Fruit fly (Drosophila melanogaster) whole organism, embryonic: Measurements from ENCODE around the gene yellow-e3.

Source experiments
- Asciz ChIP-seq: fragments of 200-800 bp; sonication (Bioruptor generic); optimal IDR thresholded peaks from 2 replicates; lab custom pipeline; 2017; ENCODE audit warnings: missing biosample characterization, mild to moderate bottlenecking, missing genetic modification characterization, missing genetic modification reagents
- Bdp1 ChIP-seq: fragments of 200-800 bp; sonication (Bioruptor generic); optimal IDR thresholded peaks from 3 replicates; lab custom pipeline; 2016; ENCODE audit warnings: missing biosample characterization, missing genetic modification characterization
- Bteb2 ChIP-seq: fragments of 200-800 bp; sonication (Bioruptor generic); optimal IDR thresholded peaks from 2 replicates; lab custom pipeline; 2016; ENCODE audit warnings: missing biosample characterization, missing genetic modification characterization
- CG10267 ChIP-seq: fragments of 200-800 bp; sonication (Bioruptor generic); optimal IDR thresholded peaks from 2 replicates; lab custom pipeline; 2018; ENCODE audit warnings: missing biosample characterization, mild to moderate bottlenecking, missing genetic modification characterization, moderate library complexity
- CG10274 ChIP-seq: fragments of 200-800 bp; sonication (Bioruptor generic); optimal IDR thresholded peaks from 3 replicates; lab custom pipeline; 2017; ENCODE audit warnings: missing biosample characterization, mild to moderate bottlenecking, missing genetic modification characterization
- CG12769 ChIP-seq: fragments of 200-800 bp; sonication (Bioruptor generic); optimal IDR thresholded peaks from 2 replicates; lab custom pipeline; 2019; ENCODE audit warnings: missing biosample characterization, mild to moderate bottlenecking, missing genetic modification characterization, moderate library complexity
- CG16863 ChIP-seq: fragments of 200-800 bp; sonication (Bioruptor generic); optimal IDR thresholded peaks from 3 replicates; lab custom pipeline; 2016; ENCODE audit warnings: missing biosample characterization, missing genetic modification characterization
- CG17328 ChIP-seq: fragments of 200-800 bp; sonication (Bioruptor generic); IDR thresholded peaks from 2 replicates; pipeline ENCODE4 v1.3.6; 2022; ENCODE audit warnings: missing biosample characterization, missing genetic modification characterization
- CG17359 ChIP-seq: fragments of 200-800 bp; sonication (Bioruptor generic); optimal IDR thresholded peaks from 3 replicates; lab custom pipeline; 2018; ENCODE audit warnings: missing biosample characterization, mild to moderate bottlenecking, missing genetic modification characterization, moderate library complexity
- CG17361 ChIP-seq: fragments of 200-800 bp; sonication (Bioruptor generic); IDR thresholded peaks from 3 replicates; pipeline ENCODE4 v1.3.6; 2022; ENCODE audit warnings: missing biosample characterization, missing genetic modification characterization
- CG2712 ChIP-seq: fragments of 200-800 bp; optimal IDR thresholded peaks from 3 replicates; lab custom pipeline; 2019; ENCODE audit warnings: missing biosample characterization, mild to moderate bottlenecking, missing genetic modification characterization, moderate library complexity
- CG30020 ChIP-seq: fragments of 200-800 bp; optimal IDR thresholded peaks from 2 replicates; lab custom pipeline; 2019; ENCODE audit warnings: missing biosample characterization, mild to moderate bottlenecking, missing genetic modification characterization, moderate library complexity
- CG31388 ChIP-seq: fragments of 200-800 bp; sonication (Bioruptor generic); optimal IDR thresholded peaks from 2 replicates; lab custom pipeline; 2016; ENCODE audit warnings: missing biosample characterization, missing genetic modification characterization
- CG42726 ChIP-seq: fragments of 200-800 bp; sonication (Bioruptor generic); IDR thresholded peaks from 2 replicates; pipeline ENCODE4 v1.3.6; 2022; ENCODE audit warnings: missing biosample characterization, missing genetic modification characterization; ENCODE audit not compliant: partially characterized antibody
- CG4424 ChIP-seq: fragments of 200-800 bp; sonication (Bioruptor generic); optimal IDR thresholded peaks from 3 replicates; lab custom pipeline; 2016; ENCODE audit warnings: missing biosample characterization, missing genetic modification characterization
- CG6654 ChIP-seq: fragments of 200-800 bp; sonication (Bioruptor generic); optimal IDR thresholded peaks from 2 replicates; lab custom pipeline; 2017; ENCODE audit warnings: missing biosample characterization, mild to moderate bottlenecking, missing genetic modification characterization
- CG6791 ChIP-seq: fragments of 200-800 bp; sonication (Bioruptor generic); IDR thresholded peaks from 3 replicates; pipeline ENCODE4 v1.3.6; 2022; ENCODE audit warnings: missing biosample characterization, missing genetic modification characterization; ENCODE audit not compliant: partially characterized antibody
- CG8359 ChIP-seq: fragments of 200-800 bp; sonication (Bioruptor generic); optimal IDR thresholded peaks from 2 replicates; lab custom pipeline; 2017; ENCODE audit warnings: missing biosample characterization, mild to moderate bottlenecking, missing genetic modification characterization, borderline replicate concordance
- Deaf1 ChIP-seq: fragments of 200-800 bp; optimal IDR thresholded peaks from 3 replicates; lab custom pipeline; 2019; ENCODE audit warnings: missing biosample characterization, mild to moderate bottlenecking, missing genetic modification characterization, moderate library complexity
- Doc2 ChIP-seq: fragments of 200-800 bp; sonication (Bioruptor generic); IDR thresholded peaks from 2 replicates; pipeline ENCODE4 v1.3.6; 2022; ENCODE audit warnings: missing biosample characterization, missing genetic modification characterization
- Fer1 ChIP-seq: fragments of 200-800 bp; sonication (Bioruptor generic); optimal IDR thresholded peaks from 2 replicates; lab custom pipeline; 2017; ENCODE audit warnings: missing biosample characterization, mild to moderate bottlenecking, missing genetic modification characterization
- Hsf ChIP-seq: fragments of 200-800 bp; sonication (Bioruptor generic); optimal IDR thresholded peaks from 3 replicates; lab custom pipeline; 2016; ENCODE audit warnings: missing biosample characterization, missing genetic modification characterization
- MTF-1 ChIP-seq: fragments of 200-800 bp; sonication (Bioruptor generic); optimal IDR thresholded peaks from 2 replicates; lab custom pipeline; 2018; ENCODE audit warnings: missing biosample characterization, mild to moderate bottlenecking, missing genetic modification characterization, borderline replicate concordance
- Myb ChIP-seq: fragments of 200-800 bp; sonication (Bioruptor generic); optimal IDR thresholded peaks from 2 replicates; lab custom pipeline; 2016; ENCODE audit warnings: missing biosample characterization, missing genetic modification characterization
- NC2α ChIP-seq: fragments of 200-800 bp; sonication (Bioruptor generic); optimal IDR thresholded peaks from 2 replicates; lab custom pipeline; 2016; ENCODE audit warnings: missing biosample characterization, missing genetic modification characterization
- NFAT ChIP-seq: fragments of 200-800 bp; sonication (Bioruptor generic); IDR thresholded peaks from 2 replicates; pipeline ENCODE4 v1.3.6; 2022; ENCODE audit warnings: missing biosample characterization, missing genetic modification characterization
- Sox102F ChIP-seq: fragments of 200-800 bp; sonication (Bioruptor generic); optimal IDR thresholded peaks from 2 replicates; lab custom pipeline; 2018; ENCODE audit warnings: missing biosample characterization, mild to moderate bottlenecking, missing genetic modification characterization, moderate library complexity
- Taf1 ChIP-seq: fragments of 200-800 bp; sonication (Bioruptor generic); IDR thresholded peaks from 2 replicates; pipeline ENCODE4 v1.3.6; 2022; ENCODE audit warnings: missing biosample characterization, missing genetic modification characterization
- Tbp ChIP-seq: fragments of >200 bp; optimal IDR thresholded peaks from 2 replicates; lab custom pipeline; 2018; ENCODE audit warnings: missing biosample characterization, missing genetic modification characterization
- Usf ChIP-seq: fragments of 200-800 bp; sonication (Bioruptor generic); optimal IDR thresholded peaks from 2 replicates; lab custom pipeline; 2017; ENCODE audit warnings: missing genotype, missing biosample characterization, missing genetic modification characterization
- YL-1 ChIP-seq: fragments of 200-800 bp; sonication (Bioruptor generic); optimal IDR thresholded peaks from 3 replicates; lab custom pipeline; 2017; ENCODE audit warnings: missing biosample characterization, mild to moderate bottlenecking, missing genetic modification characterization
- ara ChIP-seq: fragments of 200-800 bp; sonication (Bioruptor generic); IDR thresholded peaks from 2 replicates; pipeline ENCODE4 v1.3.6; 2022; ENCODE audit warnings: missing biosample characterization, missing genetic modification characterization
- ash1 ChIP-seq: fragments of 200-800 bp; sonication (Bioruptor generic); optimal IDR thresholded peaks from 2 replicates; lab custom pipeline; 2018; ENCODE audit warnings: missing biosample characterization, mild to moderate bottlenecking, missing genetic modification characterization
- az2 ChIP-seq: fragments of 200-800 bp; sonication (Bioruptor generic); optimal IDR thresholded peaks from 3 replicates; lab custom pipeline; 2016; ENCODE audit warnings: missing biosample characterization, missing genetic modification characterization
- bcd ChIP-seq: fragments of 200-800 bp; sonication (Bioruptor generic); optimal IDR thresholded peaks from 2 replicates; lab custom pipeline; 2017; ENCODE audit warnings: missing biosample characterization, mild to moderate bottlenecking, missing genetic modification characterization
- caup ChIP-seq: fragments of 200-800 bp; sonication (Bioruptor generic); optimal IDR thresholded peaks from 3 replicates; lab custom pipeline; 2017; ENCODE audit warnings: missing biosample characterization, mild to moderate bottlenecking, missing genetic modification characterization, moderate library complexity; ENCODE audit not compliant: severe bottlenecking
- crp ChIP-seq, 2 experiments: fragments of 200-800 bp; sonication (Bioruptor generic); optimal IDR thresholded peaks; 2 replicates in 1 of 2; 3 replicates in 1 of 2; lab custom pipeline; 2017; ENCODE audit warnings: missing biosample characterization in 2 of 2, missing genetic modification characterization in 2 of 2, mild to moderate bottlenecking in 1 of 2, moderate library complexity in 1 of 2
- dimm ChIP-seq: fragments of 200-800 bp; sonication (Bioruptor generic); IDR thresholded peaks from 2 replicates; pipeline ENCODE4 v1.3.6; 2022; ENCODE audit warnings: missing biosample characterization, missing genetic modification characterization
- dpn ChIP-seq, 2 experiments: fragments of 200-800 bp; sonication (Bioruptor generic); optimal IDR thresholded peaks; 3 replicates each; lab custom pipeline; 2016; ENCODE audit warnings: missing biosample characterization in 2 of 2, missing genetic modification characterization in 2 of 2
- esg ChIP-seq: fragments of 200-800 bp; sonication (Bioruptor generic); conservative IDR thresholded peaks from 2 replicates; pipeline ENCODE4 v1.3.6; 2022; ENCODE audit warnings: missing biosample characterization, missing genetic modification characterization
- gcm ChIP-seq: fragments of 200-800 bp; sonication (Bioruptor generic); optimal IDR thresholded peaks from 2 replicates; lab custom pipeline; 2019; ENCODE audit warnings: missing biosample characterization, mild to moderate bottlenecking, missing genetic modification characterization, moderate library complexity
- lmd ChIP-seq: fragments of 200-800 bp; sonication (Bioruptor generic); IDR thresholded peaks from 2 replicates; pipeline ENCODE4 v1.3.6; 2022; ENCODE audit warnings: missing biosample characterization, missing genetic modification characterization
- luna ChIP-seq: fragments of 200-800 bp; sonication (Bioruptor generic); optimal IDR thresholded peaks from 2 replicates; lab custom pipeline; 2016; ENCODE audit warnings: missing biosample characterization, missing genetic modification characterization
- nau ChIP-seq: fragments of 200-800 bp; sonication (Bioruptor generic); optimal IDR thresholded peaks from 3 replicates; lab custom pipeline; 2017; ENCODE audit warnings: missing biosample characterization, mild to moderate bottlenecking, missing genetic modification characterization, missing genetic modification reagents
- schlank ChIP-seq: fragments of 200-800 bp; sonication (Bioruptor generic); optimal IDR thresholded peaks from 2 replicates; lab custom pipeline; 2018; ENCODE audit warnings: missing biosample characterization, mild to moderate bottlenecking, missing genetic modification characterization
- seq ChIP-seq: fragments of 200-800 bp; sonication (Bioruptor generic); IDR thresholded peaks from 2 replicates; pipeline ENCODE4 v1.3.6; 2022; ENCODE audit warnings: missing biosample characterization, missing genetic modification characterization
- sob ChIP-seq: fragments of 200-800 bp; sonication (Bioruptor generic); IDR thresholded peaks from 2 replicates; pipeline ENCODE4 v1.3.6; 2022; ENCODE audit warnings: missing biosample characterization, missing genetic modification characterization
- tio ChIP-seq: fragments of 200-800 bp; sonication (Bioruptor generic); optimal IDR thresholded peaks from 2 replicates; lab custom pipeline; 2017; ENCODE audit warnings: missing biosample characterization, missing genetic modification characterization, inconsistent platforms
- usp ChIP-seq: fragments of >200 bp; optimal IDR thresholded peaks from 2 replicates; lab custom pipeline; 2017; ENCODE audit warnings: missing biosample characterization, missing genetic modification characterization
- wek ChIP-seq: fragments of 200-800 bp; sonication (Bioruptor generic); optimal IDR thresholded peaks from 3 replicates; lab custom pipeline; 2018; ENCODE audit warnings: missing biosample characterization, mild to moderate bottlenecking, missing genetic modification characterization, moderate library complexity
- yki ChIP-seq: fragments of >200 bp; optimal IDR thresholded peaks from 3 replicates; lab custom pipeline; 2018

The yellow-e3 gene

DNA sequence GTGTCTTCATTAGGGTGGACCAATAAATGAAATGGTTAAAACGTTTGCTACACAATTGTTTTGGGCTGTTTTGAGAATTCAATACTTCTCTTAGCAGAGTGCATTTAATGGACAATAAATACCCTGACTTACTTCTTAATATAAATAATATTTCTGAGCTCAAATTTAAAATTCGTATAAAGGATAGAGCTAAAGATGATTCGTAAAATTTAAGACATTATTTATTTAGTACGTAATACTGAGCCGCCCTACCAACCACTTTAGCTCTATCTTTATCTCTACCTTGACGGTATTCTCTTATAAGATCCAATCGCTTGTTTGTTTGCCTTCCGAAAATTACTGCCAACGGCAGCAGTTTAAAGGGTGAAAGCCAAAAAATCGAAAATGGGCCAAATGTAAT lies 29.0 kb upstream of the yellow-e3 start (continued):
- TF ChIP-seq Usf (GFP tag; lab: Kevin White, UChicago) (peak; percentile 45), Sox102F (GFP tag; lab: Kevin White, UChicago) (peak; percentile 93), usp (GFP tag; lab: Kevin White, UChicago) (no peak), Doc2 (no peak), Myb (GFP tag; lab: Kevin White, UChicago) (peak; percentile 2), sob (GFP tag; lab: Robert Waterston, UW) (peak; percentile 63), ara (GFP tag; lab: Robert Waterston, UW) (peak; percentile 71), nau (GFP tag; lab: Kevin White, UChicago) (peak; percentile 29), Hsf (peak; percentile 84), CG17328 (peak; percentile 81), yki (no peak), NC2α (GFP tag; lab: Kevin White, UChicago) (no peak), CG12769 (tag; lab: Kevin White, UChicago) (peak; percentile 82), CG17361 (GFP tag; lab: Robert Waterston, UW) (peak; percentile 81), Tbp (GFP tag; lab: Kevin White, UChicago) (no peak), CG6654 (GFP tag; lab: Kevin White, UChicago) (peak; percentile 2), lmd (GFP tag; lab: Robert Waterston, UW) (peak; percentile 74), Asciz (GFP tag; lab: Kevin White, UChicago) (peak; percentile 75), crp (GFP tag; optimal IDR thresholded peaks at IDR 0.05; lab: Kevin White, UChicago) (peak in 1 of 2 experiments; percentile 41), dimm (GFP tag; lab: Robert Waterston, UW) (peak; percentile 64), CG10274 (GFP tag; lab: Kevin White, UChicago) (peak; percentile 38), dpn (GFP tag; optimal IDR thresholded peaks at IDR 0.05; lab: Kevin White, UChicago) (peak; percentile 47 to 86), az2 (GFP tag; lab: Kevin White, UChicago) (peak; percentile 84), caup (GFP tag; lab: Kevin White, UChicago) (peak; percentile 70), CG6791 (GFP tag; lab: Robert Waterston, UW) (no peak), wek (peak; percentile 63), CG31388 (peak; percentile 42), MTF-1 (GFP tag; lab: Kevin White, UChicago) (peak; percentile 47), gcm (GFP tag; lab: Kevin White, UChicago) (peak; percentile 89), tio (peak; percentile 85), YL-1 (GFP tag; lab: Kevin White, UChicago) (peak; percentile 46), schlank (tag; lab: Kevin White, UChicago) (peak; percentile 36), CG2712 (tag; lab: Kevin White, UChicago) (peak; percentile 85), Bdp1 (GFP tag; lab: Kevin White, UChicago) (peak; percentile 44), CG30020 (tag; lab: Kevin White, UChicago) (peak; percentile 64), luna (GFP tag; lab: Kevin White, UChicago) (peak; percentile 47), Deaf1 (peak; percentile 39), seq (GFP tag; lab: Robert Waterston, UW) (peak; percentile 86), CG16863 (GFP tag; lab: Kevin White, UChicago) (peak; percentile 47), NFAT (GFP tag; lab: Robert Waterston, UW) (0 out of 2 replicates have a peak, but pooled peaks have one; percentile 12), Fer1 (GFP tag; lab: Kevin White, UChicago) (peak; percentile 75), bcd (peak; percentile 56), CG10267 (tag; lab: Kevin White, UChicago) (peak; percentile 75), CG42726 (GFP tag; lab: Robert Waterston, UW) (no peak), Taf1 (GFP tag; lab: Robert Waterston, UW) (peak; percentile 40), CG17359 (peak; percentile 70), ash1 (GFP tag; lab: Kevin White, UChicago) (no peak), CG4424 (GFP tag; lab: Kevin White, UChicago) (peak; percentile 73), esg (peak; percentile 79), CG8359 (GFP tag; lab: Kevin White, UChicago) (peak; percentile 64), Bteb2 (peak; percentile 73)
